Worm (Caenorhabditis elegans): ENCODE data around the gene mak-1.

- no peak for TF ChIP-seq fkh-10 (GFP tag; optimal IDR thresholded peaks at IDR 0.05)
- no peak for TF ChIP-seq ZK546.5 (tag; optimal IDR thresholded peaks at IDR 0.05)
- TF ChIP-seq unc-39 (tag; optimal IDR thresholded peaks at IDR 0.05), result no peak
- no peak for TF ChIP-seq tbx-2 (tag; optimal IDR thresholded peaks at IDR 0.05)
- no peak for TF ChIP-seq R02D3.7 (tag; optimal IDR thresholded peaks at IDR 0.05)
- no peak for TF ChIP-seq pqm-1 (tag; optimal IDR thresholded peaks at IDR 0.05)
- no peak for TF ChIP-seq pha-4 (tag; optimal IDR thresholded peaks at IDR 0.05)
- TF ChIP-seq nhr-77 (tag; optimal IDR thresholded peaks at IDR 0.05), result no peak
- TF ChIP-seq ztf-4 (tag; optimal IDR thresholded peaks at IDR 0.05), result no peak
- no peak for TF ChIP-seq nhr-28 (tag; optimal IDR thresholded peaks at IDR 0.05)
- TF ChIP-seq lsy-12 (tag; optimal IDR thresholded peaks at IDR 0.05), result no peak
- TF ChIP-seq egl-5 (tag; optimal IDR thresholded peaks at IDR 0.05), result no peak
- TF ChIP-seq elt-3 (tag; optimal IDR thresholded peaks at IDR 0.05), result no peak
Observed at ce11 chrII:8730960-8731693, 12.7 kb upstream of the mak-1 start.

Data from whole organism, L3 larva.